Fruit fly (Drosophila melanogaster) whole organism, embryonic: ENCODE data around the gene ck.

ENCODE experiments used
- B-H1 ChIP-seq: fragments of 200-800 bp; sonication (Bioruptor generic); IDR thresholded peaks from 3 replicates; pipeline ENCODE4 v1.3.6; 2022; ENCODE audit warnings: missing biosample characterization, missing genetic modification characterization
- B-H2 ChIP-seq: fragments of 200-800 bp; sonication (Bioruptor generic); optimal IDR thresholded peaks from 2 replicates; lab custom pipeline; 2018; ENCODE audit warnings: missing biosample characterization, mild to moderate bottlenecking, missing genetic modification characterization
- CG12659 ChIP-seq: fragments of 200-800 bp; sonication (Bioruptor generic); optimal IDR thresholded peaks from 3 replicates; lab custom pipeline; 2017; ENCODE audit warnings: mild to moderate bottlenecking, missing biosample characterization, missing genetic modification reagents, missing genetic modification characterization
- CG14860 ChIP-seq: fragments of 200-800 bp; sonication (Bioruptor generic); IDR thresholded peaks from 3 replicates; pipeline ENCODE4 v1.3.6; 2022; ENCODE audit warnings: missing biosample characterization, missing genetic modification characterization; ENCODE audit not compliant: partially characterized antibody
- CG17359 ChIP-seq: fragments of 200-800 bp; sonication (Bioruptor generic); optimal IDR thresholded peaks from 3 replicates; lab custom pipeline; 2018; ENCODE audit warnings: missing biosample characterization, mild to moderate bottlenecking, missing genetic modification characterization, moderate library complexity
- CG2889 ChIP-seq: fragments of 200-800 bp; sonication (Bioruptor generic); IDR thresholded peaks from 3 replicates; pipeline ENCODE4 v1.3.6; 2022; ENCODE audit warnings: missing biosample characterization, missing genetic modification characterization
- CG3065 ChIP-seq: fragments of 200-800 bp; sonication (Bioruptor generic); optimal IDR thresholded peaks from 2 replicates; lab custom pipeline; 2016; ENCODE audit warnings: missing biosample characterization, missing genetic modification characterization
- CG31365 ChIP-seq: fragments of 200-800 bp; sonication (Bioruptor generic); optimal IDR thresholded peaks from 2 replicates; lab custom pipeline; 2018; ENCODE audit warnings: missing biosample characterization, mild to moderate bottlenecking, missing genetic modification characterization
- CG3281 ChIP-seq: fragments of 200-800 bp; sonication (Bioruptor generic); optimal IDR thresholded peaks from 3 replicates; lab custom pipeline; 2017; ENCODE audit warnings: missing biosample characterization, mild to moderate bottlenecking, missing genetic modification characterization
- CG3726 ChIP-seq: fragments of 200-800 bp; sonication (Bioruptor generic); IDR thresholded peaks from 3 replicates; pipeline ENCODE4, ENCODE4 v1.3.6; 2022; ENCODE audit warnings: missing biosample characterization, missing genetic modification characterization
- CG4424 ChIP-seq: fragments of 200-800 bp; sonication (Bioruptor generic); optimal IDR thresholded peaks from 3 replicates; lab custom pipeline; 2016; ENCODE audit warnings: missing biosample characterization, missing genetic modification characterization
- CG4730 ChIP-seq: fragments of 200-800 bp; sonication (Bioruptor generic); IDR thresholded peaks from 2 replicates; pipeline ENCODE4 v1.3.6; 2022; ENCODE audit warnings: missing biosample characterization, missing genetic modification characterization
- CG4854 ChIP-seq: fragments of 200-800 bp; sonication (Bioruptor generic); optimal IDR thresholded peaks from 2 replicates; lab custom pipeline; 2016; ENCODE audit warnings: missing biosample characterization, missing genetic modification characterization, inconsistent platforms
- CG6791 ChIP-seq: fragments of 200-800 bp; sonication (Bioruptor generic); IDR thresholded peaks from 3 replicates; pipeline ENCODE4 v1.3.6; 2022; ENCODE audit warnings: missing biosample characterization, missing genetic modification characterization; ENCODE audit not compliant: partially characterized antibody
- CrebB ChIP-seq: fragments of 200-800 bp; sonication (Bioruptor generic); optimal IDR thresholded peaks from 3 replicates; lab custom pipeline; 2018; ENCODE audit warnings: missing biosample characterization, mild to moderate bottlenecking, missing genetic modification characterization
- E2f2 ChIP-seq: fragments of 200-800 bp; sonication (Bioruptor generic); IDR thresholded peaks from 2 replicates; pipeline ENCODE4 v1.3.6; 2022; ENCODE audit warnings: missing biosample characterization, missing genetic modification characterization
- Ets65A ChIP-seq: fragments of 200-800 bp; sonication (Bioruptor generic); peaks from one replicate; lab custom pipeline; 2016; ENCODE audit warnings: missing biosample characterization, missing genetic modification characterization
- Ets97D ChIP-seq: fragments of 200-800 bp; sonication (Bioruptor generic); optimal IDR thresholded peaks from 3 replicates; lab custom pipeline; 2016; ENCODE audit warnings: missing biosample characterization, missing genetic modification characterization
- Fer1 ChIP-seq: fragments of 200-800 bp; sonication (Bioruptor generic); optimal IDR thresholded peaks from 2 replicates; lab custom pipeline; 2017; ENCODE audit warnings: missing biosample characterization, mild to moderate bottlenecking, missing genetic modification characterization
- HLH54F ChIP-seq: fragments of 200-800 bp; sonication (Bioruptor generic); optimal IDR thresholded peaks from 3 replicates; lab custom pipeline; 2016; ENCODE audit warnings: missing biosample characterization, missing genetic modification characterization
- Hey ChIP-seq: fragments of 200-800 bp; sonication (Bioruptor generic); optimal IDR thresholded peaks from 3 replicates; lab custom pipeline; 2018; ENCODE audit warnings: missing biosample characterization, mild to moderate bottlenecking, missing genetic modification characterization
- Hr51 ChIP-seq, 2 experiments: fragments of 200-800 bp; sonication (Bioruptor generic); optimal IDR thresholded peaks; 2 replicates in 1 of 2; 3 replicates in 1 of 2; lab custom pipeline; 2016 to 2018; ENCODE audit warnings: missing biosample characterization in 2 of 2, missing genetic modification characterization in 2 of 2, mild to moderate bottlenecking in 1 of 2, moderate library complexity in 1 of 2
- MESR4 ChIP-seq: fragments of 200-800 bp; sonication (Bioruptor generic); optimal IDR thresholded peaks from 2 replicates; lab custom pipeline; 2018; ENCODE audit warnings: missing biosample characterization, mild to moderate bottlenecking, missing genetic modification characterization, moderate library complexity
- Myb ChIP-seq: fragments of 200-800 bp; sonication (Bioruptor generic); optimal IDR thresholded peaks from 2 replicates; lab custom pipeline; 2016; ENCODE audit warnings: missing biosample characterization, missing genetic modification characterization
- Ptx1 ChIP-seq: fragments of 200-800 bp; sonication (Bioruptor generic); IDR thresholded peaks from 2 replicates; pipeline ENCODE4 v1.3.6; 2022; ENCODE audit warnings: missing biosample characterization, missing genetic modification characterization
- Sry-δ ChIP-seq: fragments of 200-800 bp; sonication (Bioruptor generic); optimal IDR thresholded peaks from 2 replicates; lab custom pipeline; 2016; ENCODE audit warnings: missing biosample characterization, missing genetic modification characterization
- corto ChIP-seq: fragments of 200-800 bp; sonication (Bioruptor generic); optimal IDR thresholded peaks from 2 replicates; lab custom pipeline; 2016; ENCODE audit warnings: missing biosample characterization, mild to moderate bottlenecking, missing genetic modification characterization, moderate library complexity
- crc ChIP-seq: fragments of 200-800 bp; sonication (Bioruptor generic); optimal IDR thresholded peaks from 2 replicates; lab custom pipeline; 2016; ENCODE audit warnings: missing biosample characterization, missing genetic modification characterization
- disco-r ChIP-seq: fragments of 200-800 bp; sonication (Bioruptor generic); optimal IDR thresholded peaks from 2 replicates; lab custom pipeline; 2016; ENCODE audit warnings: missing biosample characterization, missing genetic modification characterization
- eve ChIP-seq, 2 experiments: fragments of >200 bp; optimal IDR thresholded peaks; 2 replicates each; lab custom pipeline; 2017; ENCODE audit warnings: missing biosample characterization in 2 of 2, missing genetic modification characterization in 2 of 2
- ham ChIP-seq: fragments of 200-800 bp; sonication (Bioruptor generic); IDR thresholded peaks from 2 replicates; pipeline ENCODE4 v1.3.6; 2022; ENCODE audit warnings: missing biosample characterization, missing genetic modification characterization
- insv ChIP-seq, 2 experiments: fragments of 200-800 bp; sonication (Bioruptor generic); optimal IDR thresholded peaks; 3 replicates each; lab custom pipeline; 2016 to 2018; ENCODE audit warnings: missing biosample characterization in 2 of 2, missing genetic modification characterization in 2 of 2
- lmd ChIP-seq: fragments of 200-800 bp; sonication (Bioruptor generic); IDR thresholded peaks from 2 replicates; pipeline ENCODE4 v1.3.6; 2022; ENCODE audit warnings: missing biosample characterization, missing genetic modification characterization
- nau ChIP-seq: fragments of 200-800 bp; sonication (Bioruptor generic); optimal IDR thresholded peaks from 3 replicates; lab custom pipeline; 2017; ENCODE audit warnings: missing biosample characterization, mild to moderate bottlenecking, missing genetic modification characterization, missing genetic modification reagents
- odd ChIP-seq: fragments of 200-800 bp; sonication (Bioruptor generic); optimal IDR thresholded peaks from 2 replicates; lab custom pipeline; 2017; ENCODE audit warnings: missing biosample characterization, mild to moderate bottlenecking, missing genetic modification characterization
- pfk ChIP-seq: fragments of 200-800 bp; sonication (Bioruptor generic); optimal IDR thresholded peaks from 2 replicates; lab custom pipeline; 2018; ENCODE audit warnings: missing biosample characterization, mild to moderate bottlenecking, missing genetic modification characterization, moderate library complexity
- stwl ChIP-seq: fragments of 200-800 bp; sonication (Bioruptor generic); optimal IDR thresholded peaks from 3 replicates; lab custom pipeline; 2018; ENCODE audit warnings: missing biosample characterization, mild to moderate bottlenecking, missing genetic modification characterization, moderate library complexity
- tgo ChIP-seq: fragments of 200-800 bp; sonication (Bioruptor generic); IDR thresholded peaks from 3 replicates; pipeline ENCODE4 v1.3.6; 2022; ENCODE audit warnings: missing biosample characterization, missing genetic modification characterization
- unc-4 ChIP-seq: fragments of 200-800 bp; sonication (Bioruptor generic); IDR thresholded peaks from 2 replicates; pipeline ENCODE4 v1.3.6; 2022; ENCODE audit warnings: missing biosample characterization, missing genetic modification characterization; ENCODE audit not compliant: partially characterized antibody
- z ChIP-seq: fragments of 200-800 bp; sonication (Bioruptor generic); IDR thresholded peaks from 3 replicates; pipeline ENCODE4 v1.3.6; 2022; ENCODE audit warnings: missing biosample characterization, missing genetic modification characterization

Gene ck

dm6 chr2L:15057225-15058117 is at the start of gene ck (continued):
- TF ChIP-seq unc-4 (GFP tag; lab: Robert Waterston, UW) (peak; percentile 54), tgo (GFP tag; lab: Robert Waterston, UW) (no peak), CG31365 (peak; percentile 77), z (GFP tag; lab: Robert Waterston, UW) (no peak), CG3726 (no peak), nau (no peak), Ptx1 (GFP tag; lab: Robert Waterston, UW) (no peak), MESR4 (GFP tag; lab: Kevin White, UChicago) (peak; percentile 49), Fer1 (peak; percentile 0), odd (no peak), eve (GFP tag; optimal IDR thresholded peaks at IDR 0.05; lab: Kevin White, UChicago) (no peak), HLH54F (GFP tag; lab: Kevin White, UChicago) (no peak), lmd (GFP tag; lab: Robert Waterston, UW) (no peak), Ets65A (GFP tag; lab: Kevin White, UChicago) (no peak), crc (GFP tag; lab: Kevin White, UChicago) (no peak), CrebB (tag; lab: Kevin White, UChicago) (no peak), CG3281 (no peak), CG3065 (GFP tag; lab: Kevin White, UChicago) (no peak), Sry-δ (GFP tag; lab: Kevin White, UChicago) (peak; percentile 68), Ets97D (GFP tag; lab: Kevin White, UChicago) (peak; percentile 55), B-H1 (GFP tag; lab: Robert Waterston, UW) (no peak), CG14860 (GFP tag; lab: Robert Waterston, UW) (peak; percentile 68), CG4424 (GFP tag; lab: Kevin White, UChicago) (no peak), disco-r (GFP tag; lab: Kevin White, UChicago) (no peak), Hr51 (GFP tag; optimal IDR thresholded peaks at IDR 0.05; lab: Kevin White, UChicago) (no peak), pfk (GFP tag; lab: Kevin White, UChicago) (no peak), CG12659 (GFP tag; lab: Kevin White, UChicago) (peak; percentile 63), B-H2 (GFP tag; lab: Kevin White, UChicago) (no peak), E2f2 (GFP tag; lab: Robert Waterston, UW) (peak; percentile 96), CG4730 (GFP tag; lab: Robert Waterston, UW) (no peak), CG4854 (GFP tag; lab: Kevin White, UChicago) (no peak), corto (GFP tag; lab: Kevin White, UChicago) (no peak), CG17359 (tag; lab: Kevin White, UChicago) (no peak), stwl (tag; lab: Kevin White, UChicago) (peak; percentile 92), ham (GFP tag; lab: Robert Waterston, UW) (no peak), Hey (tag; lab: Kevin White, UChicago) (no peak), insv (GFP tag; optimal IDR thresholded peaks at IDR 0.05; lab: Kevin White, UChicago) (peak; percentile 29 to 91), CG2889 (GFP tag; lab: Robert Waterston, UW) (no peak), CG6791 (GFP tag; lab: Robert Waterston, UW) (peak; percentile 85), Myb (GFP tag; lab: Kevin White, UChicago) (peak; percentile 77)
